Worm (Caenorhabditis elegans): ENCODE measurements around the gene B0034.5.
A peak's percentile ranks its signal among the peaks of the same experiment; 100 is the strongest.

B0034.5 gene

DNA sequence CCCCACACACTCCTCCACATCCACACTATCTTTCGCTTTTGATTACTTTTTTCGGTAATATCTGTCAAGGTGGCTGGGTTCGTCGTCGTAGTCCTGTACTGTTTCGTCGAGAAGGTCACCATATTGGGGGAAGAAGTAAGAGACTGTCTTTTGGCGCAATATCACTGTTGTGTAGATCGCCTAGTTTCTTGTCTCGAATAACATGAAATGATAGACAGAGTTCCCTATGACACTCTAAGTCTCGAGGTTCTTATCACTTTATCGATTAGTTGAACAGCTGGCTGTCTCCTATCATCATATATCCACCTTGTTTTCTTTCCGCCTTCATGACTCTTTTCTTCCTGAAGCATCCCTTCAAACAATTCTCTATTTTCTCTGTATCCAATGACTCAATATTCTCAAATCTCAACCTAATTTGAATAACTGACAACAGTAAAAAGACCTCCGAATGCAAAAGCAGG, 40.8 kb downstream of the B0034.5 start:
- TF ChIP-seq nhr-237 (tag; optimal IDR thresholded peaks at IDR 0.05) (no peak), sma-3 (GFP tag; optimal IDR thresholded peaks at IDR 0.05) (peak; percentile 42), peb-1 (tag; optimal IDR thresholded peaks at IDR 0.05) (no peak), nhr-21 (tag; optimal IDR thresholded peaks at IDR 0.05) (peak; percentile 34), lin-13 (GFP tag; optimal IDR thresholded peaks at IDR 0.05) (no peak), mab-5 (tag; optimal IDR thresholded peaks at IDR 0.05) (no peak), ceh-16 (tag; optimal IDR thresholded peaks at IDR 0.05) (no peak), gmeb-1 (tag; optimal IDR thresholded peaks at IDR 0.05) (peak; percentile 8), nhr-129 (tag; optimal IDR thresholded peaks at IDR 0.05) (peak; percentile 62), sma-9 (GFP tag; optimal IDR thresholded peaks at IDR 0.05) (peak; percentile 26), sma-9 (tag; optimal IDR thresholded peaks at IDR 0.05) (no peak), Y55F3AM.14 (GFP tag; optimal IDR thresholded peaks at IDR 0.05) (no peak), fos-1 (tag; optimal IDR thresholded peaks at IDR 0.05) (peak; percentile 34)

DNA sequence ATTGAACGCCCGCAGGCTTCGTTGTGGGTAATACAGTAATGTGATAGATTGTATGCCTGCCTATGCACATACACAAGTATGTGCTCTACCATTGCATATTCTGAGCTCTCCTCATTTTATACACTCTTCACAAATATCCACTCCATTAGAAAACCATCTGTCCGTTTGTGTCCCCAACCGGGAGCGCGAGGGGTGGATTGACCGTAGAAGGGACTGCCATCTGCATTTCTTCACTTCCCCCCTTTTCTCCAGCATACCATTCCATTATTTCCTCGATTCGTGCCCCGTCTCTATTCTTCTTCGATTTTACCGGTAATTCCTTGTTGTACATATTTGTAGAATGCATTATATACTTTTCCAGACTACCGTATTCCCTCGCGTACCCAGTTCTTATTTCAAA, 41.6 kb downstream of the B0034.5 start:
- no peak for TF ChIP-seq sem-4 (tag; optimal IDR thresholded peaks at IDR 0.05)
- TF ChIP-seq peb-1 (tag; optimal IDR thresholded peaks at IDR 0.05): no peak
- TF ChIP-seq nhr-12 (tag; optimal IDR thresholded peaks at IDR 0.05): no peak
- no peak for TF ChIP-seq nhr-10 (tag; optimal IDR thresholded peaks at IDR 0.05)
- TF ChIP-seq egl-27 (tag; optimal IDR thresholded peaks at IDR 0.05): no peak
- no peak for TF ChIP-seq crh-2 (tag; optimal IDR thresholded peaks at IDR 0.05)
- TF ChIP-seq unc-55 (GFP tag; optimal IDR thresholded peaks at IDR 0.05): no peak
- TF ChIP-seq nhr-21 (tag; optimal IDR thresholded peaks at IDR 0.05): no peak

DNA sequence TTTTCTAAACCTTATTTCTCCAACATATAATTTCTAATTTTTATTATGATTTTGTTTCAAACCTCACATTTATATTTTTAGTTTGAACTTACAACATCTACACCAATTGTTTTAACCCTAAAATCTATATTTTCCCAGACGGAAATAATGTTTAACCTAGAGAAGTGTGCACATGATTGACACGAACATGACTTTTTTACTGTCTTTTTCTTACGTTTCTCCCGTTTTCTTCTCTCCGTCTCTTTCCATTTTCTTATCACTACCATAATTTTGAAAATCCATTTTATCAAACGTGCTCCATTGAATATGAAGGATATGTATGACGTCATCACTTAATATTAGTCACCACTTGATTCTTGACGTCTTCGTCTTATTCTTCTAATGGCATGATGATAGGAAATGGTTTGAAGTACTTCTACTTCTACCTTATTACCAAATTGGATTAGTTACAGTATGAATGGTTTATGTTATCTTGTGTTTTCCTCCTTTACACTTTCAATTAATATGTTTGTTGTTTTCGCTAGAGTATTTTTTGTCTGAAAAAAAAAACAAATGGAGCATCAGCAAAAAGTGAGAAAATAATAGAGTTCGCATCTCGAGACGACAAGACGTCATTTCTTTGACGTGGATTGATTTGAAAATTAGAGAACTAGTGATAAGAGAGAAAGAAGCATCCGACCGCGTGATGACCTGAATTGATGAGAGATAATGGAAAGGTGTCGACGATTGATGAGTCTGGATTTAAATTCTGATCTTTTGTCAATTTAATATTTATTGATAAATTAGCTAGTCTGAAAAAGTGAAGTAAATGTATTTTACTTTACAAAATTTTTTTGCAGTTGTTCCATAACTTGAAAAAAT, 42.6 kb downstream of the B0034.5 start:
- no peak for TF ChIP-seq nhr-25 (tag; optimal IDR thresholded peaks at IDR 0.05)
- no peak for TF ChIP-seq mbf-1 (tag; optimal IDR thresholded peaks at IDR 0.05)
- no peak for TF ChIP-seq sem-4 (tag; optimal IDR thresholded peaks at IDR 0.05)
- TF ChIP-seq nhr-129 (tag; optimal IDR thresholded peaks at IDR 0.05): peak; percentile 61
- TF ChIP-seq lin-39 (tag; optimal IDR thresholded peaks at IDR 0.05): no peak
- TF ChIP-seq fos-1 (tag; optimal IDR thresholded peaks at IDR 0.05): peak; percentile 83
- no peak for TF ChIP-seq peb-1 (tag; optimal IDR thresholded peaks at IDR 0.05)
- no peak for TF ChIP-seq ztf-4 (tag; optimal IDR thresholded peaks at IDR 0.05)
- TF ChIP-seq sma-9 (GFP tag; optimal IDR thresholded peaks at IDR 0.05): peak; percentile 88
- no peak for TF ChIP-seq sma-9 (tag; optimal IDR thresholded peaks at IDR 0.05)
- peak; percentile 91 for TF ChIP-seq crh-2 (tag; optimal IDR thresholded peaks at IDR 0.05)
- TF ChIP-seq zag-1 (tag; optimal IDR thresholded peaks at IDR 0.05): no peak
- TF ChIP-seq nhr-21 (tag; optimal IDR thresholded peaks at IDR 0.05): peak; percentile 45
- TF ChIP-seq nhr-12 (tag; optimal IDR thresholded peaks at IDR 0.05): no peak
- TF ChIP-seq alr-1 (tag; optimal IDR thresholded peaks at IDR 0.05): no peak
- TF ChIP-seq ztf-1 (GFP tag; conservative IDR thresholded peaks at IDR 0.05): no peak
- TF ChIP-seq C34F6.9 (tag; optimal IDR thresholded peaks at IDR 0.05): peak; percentile 61
- TF ChIP-seq gmeb-1 (tag; optimal IDR thresholded peaks at IDR 0.05): peak; percentile 44
- no peak for TF ChIP-seq ZK546.5 (tag; optimal IDR thresholded peaks at IDR 0.05)
- no peak for TF ChIP-seq unc-39 (tag; optimal IDR thresholded peaks at IDR 0.05)
- no peak for TF ChIP-seq lin-13 (GFP tag; optimal IDR thresholded peaks at IDR 0.05)
- no peak for TF ChIP-seq lin-11 (tag; optimal IDR thresholded peaks at IDR 0.05)
- peak in 1 of 2 experiments; percentile 66 for TF ChIP-seq lsy-2 (tag; optimal IDR thresholded peaks at IDR 0.05)
- TF ChIP-seq Y55F3AM.14 (GFP tag; optimal IDR thresholded peaks at IDR 0.05): no peak
- TF ChIP-seq unc-62 (GFP tag; optimal IDR thresholded peaks at IDR 0.05): peak; percentile 12
- no peak for TF ChIP-seq nhr-77 (tag; optimal IDR thresholded peaks at IDR 0.05)
- no peak for TF ChIP-seq nhr-23 (tag; optimal IDR thresholded peaks at IDR 0.05)
- no peak for TF ChIP-seq R02D3.7 (tag; optimal IDR thresholded peaks at IDR 0.05)
- TF ChIP-seq nhr-6 (tag; optimal IDR thresholded peaks at IDR 0.05): peak; percentile 22
- TF ChIP-seq F13H6.1 (tag; optimal IDR thresholded peaks at IDR 0.05): peak; percentile 61
- no peak for TF ChIP-seq snpc-4 (tag; optimal IDR thresholded peaks at IDR 0.05)
- TF ChIP-seq mab-5 (tag; optimal IDR thresholded peaks at IDR 0.05): peak; percentile 21
- no peak for TF ChIP-seq elt-1 (tag; optimal IDR thresholded peaks at IDR 0.05)

Data from whole organism, L2 larva.